Worm (Caenorhabditis elegans): ENCODE measurements around the gene H25K10.4.

ce11 chrIV:16247131-16247530, 21.3 kb downstream of the H25K10.4 start, which contains the start of gene F38C2.1:
- TF ChIP-seq unc-62 (GFP tag; optimal IDR thresholded peaks at IDR 0.05) (no peak), vab-15 (tag; optimal IDR thresholded peaks at IDR 0.05) (no peak), mef-2 (tag; optimal IDR thresholded peaks at IDR 0.05) (no peak), lin-15B (tag; optimal IDR thresholded peaks at IDR 0.05) (no peak), egl-13 (tag; optimal IDR thresholded peaks at IDR 0.05) (no peak), ces-1 (GFP tag; optimal IDR thresholded peaks at IDR 0.05) (no peak), snpc-4 (tag; optimal IDR thresholded peaks at IDR 0.05) (no peak), nhr-12 (tag; optimal IDR thresholded peaks at IDR 0.05) (no peak), ceh-8 (GFP tag; optimal IDR thresholded peaks at IDR 0.05) (no peak), nhr-84 (tag; optimal IDR thresholded peaks at IDR 0.05) (no peak), nhr-11 (tag; optimal IDR thresholded peaks at IDR 0.05) (no peak), rnt-1 (tag; optimal IDR thresholded peaks at IDR 0.05) (no peak), mdl-1 (tag; optimal IDR thresholded peaks at IDR 0.05) (no peak), dpl-1 (GFP tag; optimal IDR thresholded peaks at IDR 0.05) (no peak)
